Worm (Caenorhabditis elegans) whole organism, L2 larva: ENCODE results near the gene syp-2.

Experiments used
- C34F6.9 ChIP-seq: fragments of 150-350 bp; optimal IDR thresholded peaks from 2 replicates; lab custom pipeline; 2014; ENCODE audit warnings: missing biosample characterization, missing genetic modification characterization
- F13H6.1 ChIP-seq: sonication (generic microtip); optimal IDR thresholded peaks from 2 replicates; lab custom pipeline; 2016; ENCODE audit warnings: missing genetic modification characterization, missing compliant biosample characterization
- R02D3.7 ChIP-seq: fragments of 150-350 bp; optimal IDR thresholded peaks from 2 replicates; lab custom pipeline; 2014; ENCODE audit warnings: missing biosample characterization, missing genetic modification characterization
- Y55F3AM.14 ChIP-seq: fragments of 200-800 bp; sonication (Bioruptor generic); optimal IDR thresholded peaks from 2 replicates; lab custom pipeline; 2018; ENCODE audit warnings: mild to moderate bottlenecking, missing genetic modification characterization, missing compliant biosample characterization
- ZK546.5 ChIP-seq: sonication (generic microtip); optimal IDR thresholded peaks from 2 replicates; lab custom pipeline; 2017; ENCODE audit warnings: missing biosample characterization, missing genetic modification characterization
- aly-2 ChIP-seq: fragments of 150-350 bp; optimal IDR thresholded peaks from 2 replicates; lab custom pipeline; 2014; ENCODE audit warnings: missing biosample characterization, missing genetic modification characterization
- ama-1 ChIP-seq: fragments of 150-350 bp; optimal IDR thresholded peaks from 2 replicates; lab custom pipeline; 2018; ENCODE audit warnings: inconsistent platforms
- blmp-1 ChIP-seq: sonication (generic microtip); optimal IDR thresholded peaks from 2 replicates; lab custom pipeline; 2017; ENCODE audit warnings: missing genetic modification characterization, mild to moderate bottlenecking, missing compliant biosample characterization, antibody characterized with exemption, moderate library complexity; ENCODE audit not compliant: insufficient read depth
- ceh-16 ChIP-seq: fragments of 150-350 bp; optimal IDR thresholded peaks from 2 replicates; lab custom pipeline; 2014; ENCODE audit warnings: missing biosample characterization, missing genetic modification characterization
- ceh-82 ChIP-seq: fragments of 150-350 bp; optimal IDR thresholded peaks from 2 replicates; lab custom pipeline; 2014; ENCODE audit warnings: missing biosample characterization, missing genetic modification characterization
- crh-2 ChIP-seq: sonication (generic microtip); optimal IDR thresholded peaks from 2 replicates; lab custom pipeline; 2017; ENCODE audit warnings: missing biosample characterization, missing genetic modification characterization
- dmd-4 ChIP-seq: sonication (generic microtip); optimal IDR thresholded peaks from 2 replicates; lab custom pipeline; 2017; ENCODE audit warnings: missing biosample characterization, missing genetic modification characterization
- egl-27 ChIP-seq: sonication (generic microtip); optimal IDR thresholded peaks from 3 replicates; lab custom pipeline; 2017; ENCODE audit warnings: missing biosample characterization, missing genetic modification reagents, missing genetic modification characterization
- elt-1 ChIP-seq: fragments of 150-350 bp; optimal IDR thresholded peaks from 2 replicates; lab custom pipeline; 2014; ENCODE audit warnings: missing biosample characterization, missing genetic modification characterization
- elt-3 ChIP-seq: sonication (generic microtip); optimal IDR thresholded peaks from 2 replicates; lab custom pipeline; 2017; ENCODE audit warnings: missing biosample characterization, missing genetic modification characterization
- fos-1 ChIP-seq: fragments of 150-350 bp; optimal IDR thresholded peaks from 2 replicates; lab custom pipeline; 2014; ENCODE audit warnings: missing biosample characterization, missing genetic modification characterization
- lin-11 ChIP-seq: fragments of 150-350 bp; sonication (generic microtip); optimal IDR thresholded peaks from 2 replicates; lab custom pipeline; 2014; ENCODE audit warnings: missing biosample characterization, missing genetic modification characterization, inconsistent platforms, mixed read lengths
- lin-39 ChIP-seq: fragments of 150-350 bp; optimal IDR thresholded peaks from 2 replicates; lab custom pipeline; 2014; ENCODE audit warnings: missing biosample characterization, missing genetic modification reagents, missing genetic modification characterization
- lsy-2 ChIP-seq, 2 experiments: fragments of 150-350 bp in 1 of 2; sonication (generic microtip) in 1 of 2; optimal IDR thresholded peaks; 2 replicates each; lab custom pipeline; 2014 to 2017; ENCODE audit warnings: missing biosample characterization in 2 of 2, missing genetic modification characterization in 2 of 2
- mab-5 ChIP-seq: fragments of 150-350 bp; optimal IDR thresholded peaks from 2 replicates; lab custom pipeline; 2014; ENCODE audit warnings: missing biosample characterization, missing genetic modification characterization
- mbf-1 ChIP-seq: sonication (generic microtip); optimal IDR thresholded peaks from 2 replicates; lab custom pipeline; 2017; ENCODE audit warnings: missing biosample characterization, missing genetic modification characterization
- mdl-1 ChIP-seq, 2 experiments: fragments of 150-350 bp in 1 of 2; sonication (generic microtip) in 1 of 2; optimal IDR thresholded peaks; 2 replicates each; lab custom pipeline; 2017; ENCODE audit warnings: missing biosample characterization in 2 of 2, missing genetic modification characterization in 2 of 2
- nhr-10 ChIP-seq: sonication (generic microtip); optimal IDR thresholded peaks from 2 replicates; lab custom pipeline; 2017; ENCODE audit warnings: missing biosample characterization, missing genetic modification characterization
- nhr-11 ChIP-seq: fragments of 150-350 bp; optimal IDR thresholded peaks from 2 replicates; lab custom pipeline; 2014; ENCODE audit warnings: missing biosample characterization, missing genetic modification characterization
- nhr-129 ChIP-seq: fragments of 150-350 bp; optimal IDR thresholded peaks from 2 replicates; lab custom pipeline; 2014; ENCODE audit warnings: missing biosample characterization, missing genetic modification characterization
- nhr-23 ChIP-seq: fragments of 150-350 bp; optimal IDR thresholded peaks from 2 replicates; lab custom pipeline; 2014; ENCODE audit warnings: missing biosample characterization, missing genetic modification reagents, missing genetic modification characterization
- nhr-237 ChIP-seq: fragments of 150-350 bp; optimal IDR thresholded peaks from 2 replicates; lab custom pipeline; 2014; ENCODE audit warnings: missing biosample characterization, missing genetic modification characterization
- nhr-6 ChIP-seq: fragments of 150-350 bp; optimal IDR thresholded peaks from 2 replicates; lab custom pipeline; 2014; ENCODE audit warnings: missing biosample characterization, missing genetic modification characterization
- skn-1 ChIP-seq: sonication (generic microtip); optimal IDR thresholded peaks from 2 replicates; lab custom pipeline; 2017; ENCODE audit warnings: missing biosample characterization, missing genetic modification characterization
- sma-3 ChIP-seq: sonication (generic microtip); optimal IDR thresholded peaks from 2 replicates; lab custom pipeline; 2016; ENCODE audit warnings: missing genetic modification reagents, missing genetic modification characterization, missing compliant biosample characterization
- sma-9 ChIP-seq, 2 experiments: fragments of 150-350 bp in 1 of 2; sonication (generic microtip) in 1 of 2; optimal IDR thresholded peaks; 2 replicates each; lab custom pipeline; 2014 to 2016; ENCODE audit warnings: missing genetic modification characterization in 2 of 2, mild to moderate bottlenecking in 1 of 2, missing biosample characterization in 1 of 2, missing compliant biosample characterization in 1 of 2, missing genetic modification reagents in 1 of 2, moderate library complexity in 1 of 2
- snpc-4 ChIP-seq: fragments of 150-350 bp; optimal IDR thresholded peaks from 2 replicates; lab custom pipeline; 2014; ENCODE audit warnings: missing biosample characterization, missing genetic modification characterization
- unc-55 ChIP-seq: fragments of 150-350 bp; sonication (generic microtip); optimal IDR thresholded peaks from 3 replicates; lab custom pipeline; 2014; ENCODE audit warnings: missing biosample characterization, missing genetic modification reagents, missing genetic modification characterization
- unc-62 ChIP-seq: fragments of 150-350 bp; optimal IDR thresholded peaks from 2 replicates; lab custom pipeline; 2014; ENCODE audit warnings: missing biosample characterization, missing genetic modification reagents, missing genetic modification characterization
- zag-1 ChIP-seq: fragments of 150-350 bp; optimal IDR thresholded peaks from 2 replicates; lab custom pipeline; 2014; ENCODE audit warnings: missing biosample characterization, missing genetic modification characterization
- ztf-1 ChIP-seq: fragments of 200-800 bp; sonication (Bioruptor generic); conservative IDR thresholded peaks from 2 replicates; pipeline ENCODE4 v1.3.6; 2022; ENCODE audit warnings: missing genetic modification characterization, missing compliant biosample characterization
- ztf-11 ChIP-seq: sonication (generic microtip); optimal IDR thresholded peaks from 2 replicates; lab custom pipeline; 2017; ENCODE audit warnings: missing biosample characterization, missing genetic modification characterization

syp-2 gene

DNA sequence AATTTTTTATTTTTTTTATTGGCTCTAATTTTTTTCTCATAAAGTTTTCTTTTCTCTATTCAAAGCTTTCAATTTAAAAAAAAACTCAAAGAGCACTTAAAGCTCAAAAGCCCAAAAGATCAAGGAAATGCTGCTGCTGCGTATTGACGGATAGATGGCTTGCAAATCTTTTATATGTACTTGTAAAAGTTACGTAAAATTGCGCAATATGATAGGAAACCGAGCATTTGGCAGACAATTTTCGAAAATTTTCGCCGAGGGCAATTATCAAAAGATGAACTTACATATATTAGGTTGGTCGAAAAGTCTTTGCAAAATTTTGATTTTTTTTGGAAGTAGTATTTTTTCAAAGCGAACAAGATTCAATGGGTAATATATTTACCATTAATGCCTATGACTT lies 12.2 kb downstream of the syp-2 start:
- TF ChIP-seq nhr-129 (tag; lab: Kevin White, UChicago) = peak; percentile 65
- TF ChIP-seq mbf-1 (tag; lab: Kevin White, UChicago) = no peak

DNA sequence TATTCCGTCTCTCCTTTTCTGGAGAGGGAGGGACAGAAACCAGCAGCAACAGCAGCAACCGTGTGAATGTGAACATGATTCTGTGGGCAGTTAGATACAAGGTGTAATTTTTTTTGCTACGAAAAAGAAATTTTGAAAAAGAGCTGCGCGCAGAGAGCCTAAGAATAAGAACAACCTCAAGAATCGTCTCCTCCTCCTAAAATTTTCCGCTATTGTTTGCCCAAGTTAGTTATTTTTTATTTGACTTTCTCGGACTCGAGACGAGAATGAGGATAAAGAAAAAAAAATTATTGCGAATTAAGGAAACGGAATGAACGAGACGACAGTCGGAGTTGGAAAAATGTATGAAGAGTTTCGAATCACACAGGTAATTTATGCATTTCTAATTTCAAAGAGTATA lies 22.3 kb downstream of the syp-2 start, which contains the start of gene glb-5:
Gene glb-5 (plus strand): TSS at position 301 of the 400 bp plus-strand sequence.
- TF ChIP-seq R02D3.7 (tag; lab: Kevin White, UChicago) (no peak), zag-1 (tag; lab: Kevin White, UChicago) (no peak), elt-3 (tag; lab: Kevin White, UChicago) (no peak), crh-2 (no peak), sma-9 (GFP tag; optimal IDR thresholded peaks at IDR 0.05; lab: Kevin White, UChicago) (no peak), sma-9 (tag; optimal IDR thresholded peaks at IDR 0.05; lab: Kevin White, UChicago) (no peak), sma-3 (GFP tag; lab: Kevin White, UChicago) (no peak)

DNA sequence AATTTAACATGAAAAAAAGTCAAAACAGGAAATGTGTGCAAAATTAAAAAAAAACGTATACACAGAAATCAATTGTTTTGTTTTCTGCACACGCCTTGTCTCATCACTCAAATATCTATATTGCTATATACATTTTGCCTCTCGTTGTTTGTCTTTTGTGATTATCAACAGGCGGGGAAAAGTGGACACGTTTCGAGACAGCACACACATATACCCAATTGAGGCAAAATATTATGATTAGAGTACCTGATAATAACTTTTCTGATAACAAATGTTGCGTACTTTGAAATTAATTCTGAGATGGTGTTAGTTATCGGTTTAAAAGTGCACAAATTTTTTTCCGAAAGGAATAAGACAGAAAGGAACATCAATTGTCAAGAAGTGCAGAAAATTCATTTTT lies 23.6 kb downstream of the syp-2 start:
- TF ChIP-seq fos-1 (tag; lab: Kevin White, UChicago) (peak; percentile 96), nhr-6 (no peak), ama-1 (lab: Kevin White, UChicago) (no peak), mab-5 (tag; lab: Kevin White, UChicago) (no peak), lsy-2 (tag; optimal IDR thresholded peaks at IDR 0.05; lab: Kevin White, UChicago) (no peak), sma-9 (GFP tag; optimal IDR thresholded peaks at IDR 0.05; lab: Kevin White, UChicago) (peak; percentile 61), sma-9 (tag; optimal IDR thresholded peaks at IDR 0.05; lab: Kevin White, UChicago) (no peak), dmd-4 (tag; lab: Kevin White, UChicago) (no peak), F13H6.1 (tag; lab: Kevin White, UChicago) (peak; percentile 0), crh-2 (peak; percentile 84), skn-1 (tag; lab: Kevin White, UChicago) (peak; percentile 53), Y55F3AM.14 (no peak)

DNA sequence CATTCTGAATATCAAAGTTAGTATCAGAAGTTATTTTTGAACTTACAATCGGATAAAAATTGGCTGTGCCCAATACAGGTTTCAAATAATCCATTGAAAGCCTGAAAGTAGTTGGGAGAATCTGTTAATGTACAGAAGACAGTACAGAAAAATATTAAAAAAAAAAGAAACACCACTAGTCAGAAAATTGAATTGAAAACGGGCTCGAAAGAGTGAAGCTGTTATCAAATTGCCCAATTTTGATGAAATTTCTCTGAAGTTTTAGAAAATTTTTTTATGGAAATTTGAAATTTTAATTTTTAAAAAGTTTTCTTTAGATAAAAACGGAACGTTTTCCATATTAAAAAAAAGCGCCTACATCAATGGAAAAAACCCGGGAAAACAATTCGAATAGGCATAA lies 30.8 kb downstream of the syp-2 start, which contains the start of gene C18C4.7:
Gene C18C4.7 (minus strand): TSS at position 101 of the 400 bp plus-strand sequence.
- TF ChIP-seq elt-3 (tag; lab: Kevin White, UChicago) = no peak
- no peak for TF ChIP-seq ztf-1 (GFP tag; lab: Robert Waterston, UW)
- no peak for TF ChIP-seq elt-1
- no peak for TF ChIP-seq blmp-1 (tag; lab: Kevin White, UChicago)
- TF ChIP-seq lin-11 (tag; lab: Kevin White, UChicago) = no peak
- TF ChIP-seq nhr-11 (tag; lab: Kevin White, UChicago) = no peak
- TF ChIP-seq lin-39 (tag; lab: Kevin White, UChicago) = no peak

DNA sequence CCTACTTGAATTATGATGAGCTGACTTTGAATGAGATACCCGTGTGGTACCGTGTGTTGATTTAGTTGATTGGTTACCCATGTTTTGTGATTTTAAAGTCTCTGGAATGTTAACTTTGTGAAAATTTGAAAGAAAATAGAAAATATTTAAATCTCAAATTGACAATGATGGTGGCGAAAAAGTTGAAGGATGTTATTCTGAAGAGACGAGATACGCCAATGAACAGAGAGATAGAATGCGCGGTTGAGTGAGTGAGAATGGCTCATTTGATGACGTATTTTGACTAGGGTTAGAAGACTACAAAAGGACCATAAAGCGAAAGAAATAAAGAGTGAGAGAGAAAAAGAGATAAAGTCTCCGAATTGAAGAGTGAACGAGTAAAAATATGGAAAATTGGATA lies 34.1 kb downstream of the syp-2 start, which contains the start of gene glb-6:
Gene glb-6 (minus strand): TSS at position 101 of the 400 bp plus-strand sequence.
- TF ChIP-seq ama-1 (lab: Kevin White, UChicago) = no peak
- TF ChIP-seq ZK546.5 (tag; lab: Kevin White, UChicago) = no peak
- no peak for TF ChIP-seq nhr-23
- TF ChIP-seq ceh-82 (tag; lab: Kevin White, UChicago) = no peak
- no peak for TF ChIP-seq egl-27 (tag; lab: Kevin White, UChicago)
- no peak for TF ChIP-seq crh-2
- no peak for TF ChIP-seq unc-62
- no peak for TF ChIP-seq F13H6.1 (tag; lab: Kevin White, UChicago)
- no peak for TF ChIP-seq mdl-1 (tag; optimal IDR thresholded peaks at IDR 0.05; lab: Kevin White, UChicago)
- no peak for TF ChIP-seq nhr-10 (tag; lab: Kevin White, UChicago)
- TF ChIP-seq nhr-11 (tag; lab: Kevin White, UChicago) = no peak
- no peak for TF ChIP-seq lin-11 (tag; lab: Kevin White, UChicago)

DNA sequence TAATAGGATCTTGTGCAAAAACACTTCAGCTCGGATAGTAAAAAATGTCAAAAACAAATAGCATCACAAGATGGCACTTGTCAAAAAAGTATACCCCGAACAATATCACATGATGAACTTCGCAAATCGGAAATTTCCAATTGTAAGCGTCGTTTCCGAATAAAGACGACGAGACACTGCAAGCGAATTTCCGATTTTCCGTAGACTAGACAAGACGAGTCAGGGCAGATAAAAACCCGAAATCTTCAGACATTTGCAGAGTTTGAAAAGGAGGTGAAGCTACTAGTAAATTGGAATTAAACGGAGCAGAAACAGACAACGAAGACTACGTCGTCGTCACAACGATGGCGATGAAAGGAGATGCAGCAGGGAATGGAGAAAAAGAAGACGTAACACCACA lies 35.4 kb downstream of the syp-2 start:
- no peak for TF ChIP-seq nhr-6
- TF ChIP-seq elt-3 (tag; lab: Kevin White, UChicago) = no peak
- no peak for TF ChIP-seq ceh-16 (tag; lab: Kevin White, UChicago)
- no peak for TF ChIP-seq snpc-4 (tag; lab: Kevin White, UChicago)
- TF ChIP-seq dmd-4 (tag; lab: Kevin White, UChicago) = no peak
- TF ChIP-seq aly-2 (tag; lab: Kevin White, UChicago) = no peak
- no peak for TF ChIP-seq C34F6.9
- TF ChIP-seq unc-55 (GFP tag; lab: Kevin White, UChicago) = no peak
- no peak for TF ChIP-seq sma-9 (GFP tag; optimal IDR thresholded peaks at IDR 0.05; lab: Kevin White, UChicago)
- TF ChIP-seq sma-9 (tag; optimal IDR thresholded peaks at IDR 0.05; lab: Kevin White, UChicago) = no peak
- TF ChIP-seq mbf-1 (tag; lab: Kevin White, UChicago) = no peak
- no peak for TF ChIP-seq lsy-2 (tag; optimal IDR thresholded peaks at IDR 0.05; lab: Kevin White, UChicago)
- no peak for TF ChIP-seq ceh-82 (tag; lab: Kevin White, UChicago)
- no peak for TF ChIP-seq ztf-11 (tag; lab: Kevin White, UChicago)
- TF ChIP-seq nhr-237 (tag; lab: Kevin White, UChicago) = no peak
- no peak for TF ChIP-seq R02D3.7 (tag; lab: Kevin White, UChicago)
- TF ChIP-seq mdl-1 (tag; optimal IDR thresholded peaks at IDR 0.05; lab: Kevin White, UChicago) = no peak
